Fruit fly (Drosophila melanogaster): Measurements from ENCODE around the gene Dmtn.
A peak's percentile ranks its signal among the peaks of the same experiment; 100 is the strongest.

Gene Dmtn

DNA sequence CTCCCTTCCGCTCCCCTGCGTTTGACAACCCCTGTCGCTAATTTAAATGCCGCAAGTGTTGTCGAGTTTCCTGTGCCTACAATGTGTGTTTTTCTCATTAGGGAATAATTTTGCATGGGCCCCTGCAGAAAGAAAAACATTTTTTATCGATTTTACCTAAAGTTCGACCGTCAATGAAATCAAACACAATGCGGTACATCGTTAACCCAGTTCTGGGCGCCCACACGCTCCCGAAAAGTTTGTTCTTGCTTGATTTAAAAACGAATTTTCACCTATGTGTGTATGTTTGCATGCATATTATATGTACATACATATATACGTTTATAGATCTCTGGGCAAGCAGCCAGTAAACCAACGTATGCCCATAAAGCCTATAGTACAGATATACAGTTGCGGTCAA lies 53.3 kb downstream of the Dmtn start:
- TF ChIP-seq Vsx2 (GFP tag; optimal IDR thresholded peaks at IDR 0.05; ENCODE audit: partially characterized antibody) (no peak), Abd-B (GFP tag; optimal IDR thresholded peaks at IDR 0.05) (no peak), Dfd (GFP tag; optimal IDR thresholded peaks at IDR 0.05) (no peak), N (GFP tag; optimal IDR thresholded peaks at IDR 0.05) (no peak), pan (optimal IDR thresholded peaks at IDR 0.05) (no peak), Jra (GFP tag; optimal IDR thresholded peaks at IDR 0.05) (no peak), br (GFP tag; optimal IDR thresholded peaks at IDR 0.05) (no peak), rgr (GFP tag; optimal IDR thresholded peaks at IDR 0.05) (no peak), dmrt93B (GFP tag; optimal IDR thresholded peaks at IDR 0.05) (no peak)

dm6 chr3R:6351696-6352378 lies 53.9 kb downstream of the Dmtn start:
- TF ChIP-seq rgr (GFP tag; optimal IDR thresholded peaks at IDR 0.05) (peak; percentile 18), Jra (GFP tag; optimal IDR thresholded peaks at IDR 0.05) (no peak), HLH106 (tag; optimal IDR thresholded peaks at IDR 0.05) (peak; percentile 2), foxo (GFP tag; optimal IDR thresholded peaks at IDR 0.05) (peak in 1 of 2 experiments; percentile 22)

- TF ChIP-seq OdsH (GFP tag; optimal IDR thresholded peaks at IDR 0.05) (no peak), Abd-B (GFP tag; optimal IDR thresholded peaks at IDR 0.05) (no peak)
These were observed 54.5 kb downstream of the Dmtn start for dm6 chr3R:6351181-6351580.

DNA sequence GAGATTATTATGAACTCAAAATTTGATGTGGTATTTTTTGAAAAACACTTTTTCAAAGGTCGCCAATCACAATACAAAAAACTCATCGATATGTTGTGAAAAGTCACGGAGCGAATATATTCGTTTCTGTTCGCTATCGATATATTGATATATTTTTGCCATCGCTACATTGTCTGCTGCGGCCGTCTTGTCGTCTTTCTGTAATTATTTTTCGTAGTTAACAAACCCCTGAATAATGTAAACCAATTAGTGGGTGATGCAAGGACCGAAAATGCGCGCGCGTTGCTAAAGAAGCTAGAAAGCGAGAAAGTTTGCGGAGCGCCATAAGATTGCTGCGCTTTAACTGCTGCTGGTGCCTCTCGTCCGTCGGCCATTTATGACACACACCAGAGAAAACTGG lies 54.9 kb downstream of the Dmtn start, which contains the start of gene Pak:
Gene Pak (plus strand): TSS at position 142 of the 400 bp plus-strand sequence.
- TF ChIP-seq OdsH (GFP tag; optimal IDR thresholded peaks at IDR 0.05) (no peak), br (GFP tag; optimal IDR thresholded peaks at IDR 0.05) (no peak), Abd-B (GFP tag; optimal IDR thresholded peaks at IDR 0.05) (no peak), rgr (GFP tag; optimal IDR thresholded peaks at IDR 0.05) (no peak), Hr83 (GFP tag; optimal IDR thresholded peaks at IDR 0.05; ENCODE audit: poor library complexity, severe bottlenecking) (peak; percentile 91), GATAd (GFP tag; optimal IDR thresholded peaks at IDR 0.05) (peak; percentile 15), woc (GFP tag; optimal IDR thresholded peaks at IDR 0.05) (peak; percentile 42), Jra (GFP tag; optimal IDR thresholded peaks at IDR 0.05) (no peak), Myc (optimal IDR thresholded peaks at IDR 0.05) (no peak), sv (GFP tag; optimal IDR thresholded peaks at IDR 0.05) (no peak), foxo (GFP tag; optimal IDR thresholded peaks at IDR 0.05) (no peak), Hnf4 (GFP tag; optimal IDR thresholded peaks at IDR 0.05) (peak; percentile 29), Mio (GFP tag; optimal IDR thresholded peaks at IDR 0.05) (no peak), Hr78 (GFP tag; optimal IDR thresholded peaks at IDR 0.05) (no peak), tai (GFP tag; optimal IDR thresholded peaks at IDR 0.05) (no peak), CG32264 (GFP tag; optimal IDR thresholded peaks at IDR 0.05) (no peak)

DNA sequence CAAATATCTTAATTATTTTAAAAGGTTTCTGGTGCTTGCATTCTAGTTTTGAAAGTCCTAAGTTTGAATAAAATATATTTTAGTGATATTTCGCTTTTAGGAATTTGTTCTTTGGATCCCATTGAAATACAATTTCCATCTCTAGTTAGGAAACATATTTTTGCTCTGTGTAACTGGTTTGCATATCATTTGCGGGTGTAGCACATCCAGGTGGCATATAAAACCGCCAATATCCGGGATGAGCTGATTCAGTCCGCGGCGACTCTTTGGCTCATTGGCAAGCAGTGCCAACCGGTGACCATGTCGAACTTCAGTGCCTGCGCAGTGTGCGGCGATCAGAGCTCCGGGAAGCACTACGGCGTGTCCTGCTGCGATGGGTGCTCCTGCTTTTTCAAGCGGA lies 56.8 kb downstream of the Dmtn start, which contains the start of gene Hr83:
Gene Hr83 (plus strand): TSS at position 301 of the 400 bp plus-strand sequence.
- TF ChIP-seq sv (GFP tag; optimal IDR thresholded peaks at IDR 0.05) (no peak), foxo (GFP tag; optimal IDR thresholded peaks at IDR 0.05) (no peak), dsf (GFP tag; optimal IDR thresholded peaks at IDR 0.05; ENCODE audit: borderline replicate concordance) (no peak), Hr78 (GFP tag; optimal IDR thresholded peaks at IDR 0.05) (no peak), psq (GFP tag; optimal IDR thresholded peaks at IDR 0.05) (no peak), ey (GFP tag; optimal IDR thresholded peaks at IDR 0.05) (no peak), usp (GFP tag; optimal IDR thresholded peaks at IDR 0.05) (no peak), Jra (GFP tag; optimal IDR thresholded peaks at IDR 0.05) (no peak), h (GFP tag; optimal IDR thresholded peaks at IDR 0.05) (no peak), Sp1 (GFP tag; optimal IDR thresholded peaks at IDR 0.05) (no peak)

- TF ChIP-seq psq (GFP tag; optimal IDR thresholded peaks at IDR 0.05) (no peak), Sp1 (GFP tag; optimal IDR thresholded peaks at IDR 0.05) (peak; percentile 4), lola (GFP tag; optimal IDR thresholded peaks at IDR 0.05) (no peak), GATAd (GFP tag; optimal IDR thresholded peaks at IDR 0.05) (no peak), Dif (GFP tag; optimal IDR thresholded peaks at IDR 0.05; ENCODE audit: partially characterized antibody) (no peak), Myc (optimal IDR thresholded peaks at IDR 0.05) (no peak), dsf (GFP tag; optimal IDR thresholded peaks at IDR 0.05; ENCODE audit: borderline replicate concordance) (no peak), jim (GFP tag; optimal IDR thresholded peaks at IDR 0.05) (no peak), woc (GFP tag; optimal IDR thresholded peaks at IDR 0.05) (peak; percentile 11), Abd-B (GFP tag; optimal IDR thresholded peaks at IDR 0.05) (no peak), ey (GFP tag; optimal IDR thresholded peaks at IDR 0.05) (no peak), foxo (GFP tag; optimal IDR thresholded peaks at IDR 0.05) (no peak), Hnf4 (GFP tag; optimal IDR thresholded peaks at IDR 0.05) (no peak), CG9705 (GFP tag; optimal IDR thresholded peaks at IDR 0.05) (no peak), CG32264 (GFP tag; optimal IDR thresholded peaks at IDR 0.05) (no peak), tai (GFP tag; optimal IDR thresholded peaks at IDR 0.05) (no peak), HLH106 (tag; optimal IDR thresholded peaks at IDR 0.05) (peak; percentile 7), Hr78 (GFP tag; optimal IDR thresholded peaks at IDR 0.05) (no peak), CrebA (GFP tag; optimal IDR thresholded peaks at IDR 0.05; ENCODE audit: borderline replicate concordance) (no peak), dl (GFP tag; optimal IDR thresholded peaks at IDR 0.05; ENCODE audit: insufficient read depth in 1 of 2, partially characterized antibody in 2 of 2) (no peak), dmrt93B (GFP tag; optimal IDR thresholded peaks at IDR 0.05) (no peak), sage (GFP tag; optimal IDR thresholded peaks at IDR 0.05) (no peak), h (GFP tag; optimal IDR thresholded peaks at IDR 0.05) (peak; percentile 20), pan (optimal IDR thresholded peaks at IDR 0.05) (no peak), rgr (GFP tag; optimal IDR thresholded peaks at IDR 0.05) (no peak), usp (GFP tag; optimal IDR thresholded peaks at IDR 0.05) (no peak), brk (GFP tag; optimal IDR thresholded peaks at IDR 0.05) (no peak)
These were observed 59.9 kb downstream of the Dmtn start, which contains the start of the genes SmD2 and CG18048 for dm6 chr3R:6345814-6346213. TSS of gene SmD2 (minus strand) at chr3R:6345911. TSS of gene CG18048 (plus strand) at chr3R:6346111.

All from whole organism, wandering third instar larva.